Fruit fly (Drosophila melanogaster) whole organism, larva: ENCODE data around the gene CG33509.

ENCODE experiments used
- noc ChIP-seq: fragments of 200-800 bp; sonication (Bioruptor generic); optimal IDR thresholded peaks from 3 replicates; lab custom pipeline; 2019; ENCODE audit warnings: missing biosample characterization, mild to moderate bottlenecking, missing genetic modification characterization, moderate library complexity

CG33509 gene

DNA sequence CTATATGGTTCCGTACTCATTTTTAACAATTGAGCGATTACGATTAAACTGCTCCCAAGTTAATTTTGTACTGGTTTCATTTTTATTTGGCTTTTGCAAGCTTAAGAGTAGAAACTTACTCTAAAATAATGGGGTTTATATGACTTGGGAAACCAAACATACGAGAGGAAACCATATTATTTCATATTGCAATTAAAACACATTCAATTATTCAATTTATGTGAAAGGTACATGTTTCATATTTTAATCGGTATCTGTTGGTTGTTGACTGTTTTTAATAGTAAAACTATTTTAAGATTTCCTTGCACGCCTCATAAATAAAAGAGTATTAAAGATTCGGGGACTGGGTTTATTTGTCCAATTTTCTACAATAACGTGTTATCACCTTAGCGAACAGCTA, 2.0 kb downstream of the CG33509 start, which contains the start of gene CG33510:
CG33510 (minus strand) TSS at position 59 of the 400 bp plus-strand sequence.
- peak; percentile 83 for TF ChIP-seq noc

DNA sequence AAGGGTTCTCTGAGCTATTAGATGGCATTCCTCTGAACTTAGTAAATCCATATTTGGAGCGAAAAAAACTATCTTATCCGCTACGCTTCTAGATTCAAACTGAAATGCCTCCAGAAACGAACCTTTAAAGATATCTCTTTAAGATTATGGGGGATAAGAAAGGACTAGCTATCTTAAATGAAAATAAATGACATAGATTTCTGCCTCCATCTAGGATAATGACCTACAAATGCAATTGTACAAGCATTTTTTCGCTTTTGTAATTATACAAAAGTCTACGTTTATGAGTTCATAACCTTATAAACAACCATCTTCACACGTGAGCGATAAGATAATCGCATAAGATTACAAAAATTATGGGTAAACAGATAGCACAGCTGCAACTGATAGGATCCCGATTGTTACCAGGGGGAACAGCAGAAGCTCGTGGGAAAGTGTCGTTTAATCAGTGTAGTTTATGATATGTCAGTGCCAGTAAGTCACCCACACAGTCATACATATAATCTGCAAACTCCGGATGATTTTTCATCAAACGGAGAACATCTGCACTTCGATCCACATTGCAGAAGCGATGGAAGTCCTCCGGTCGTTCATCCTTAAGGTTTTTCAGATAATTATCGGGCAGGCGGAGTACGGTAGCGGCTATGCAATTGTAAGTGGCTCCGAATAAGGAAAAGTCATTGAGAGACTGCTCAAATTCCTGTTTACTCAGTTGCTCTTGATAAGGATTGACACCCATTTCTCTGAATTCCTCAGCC, 3.7 kb downstream of the CG33509 start, which contains the start of gene CG33511:
CG33511 (minus strand) TSS at position 51 of the 758 bp plus-strand sequence.
- no peak for TF ChIP-seq noc

DNA sequence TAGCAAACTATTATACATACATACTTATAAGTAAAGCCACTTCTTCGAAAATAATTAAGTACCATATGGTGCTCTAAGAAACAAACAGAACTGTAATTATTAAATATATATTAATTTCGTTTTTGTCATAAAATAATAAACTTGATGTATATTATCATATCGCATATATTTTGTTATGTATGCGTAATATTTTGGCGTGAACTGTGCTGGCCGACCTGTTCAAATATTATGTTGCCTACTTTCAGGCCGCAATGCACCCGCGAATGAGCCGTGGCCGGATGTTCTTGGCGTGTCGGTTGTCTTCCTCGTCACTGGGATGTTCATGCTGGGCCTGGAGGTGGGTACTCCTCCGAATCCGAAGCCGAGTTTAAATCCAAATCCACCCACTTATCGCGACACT, 8.5 kb downstream of the CG33509 start:
- no peak for TF ChIP-seq noc

DNA sequence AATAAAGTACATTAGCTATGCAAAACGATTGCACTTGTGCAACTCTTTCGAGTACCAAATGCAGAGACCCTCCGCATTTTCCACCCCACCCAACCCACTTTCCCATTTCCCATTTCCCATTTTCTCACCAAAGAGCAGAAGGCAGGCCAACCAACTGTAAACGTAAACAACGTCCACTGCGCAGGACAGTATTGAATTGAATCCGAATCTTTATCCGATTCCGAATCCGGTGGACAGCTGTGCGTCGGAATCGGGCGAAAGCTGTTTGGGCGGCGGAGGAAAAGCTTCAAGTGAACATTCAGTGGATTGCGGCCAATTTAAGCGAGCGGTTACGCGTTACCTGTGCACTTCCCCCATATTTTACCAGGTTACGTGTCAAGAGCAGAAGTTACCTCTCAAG, 11.2 kb downstream of the CG33509 start, which contains the start of gene tadr:
tadr (plus strand) TSS at position 301 of the 400 bp plus-strand sequence.
- no peak for TF ChIP-seq noc

DNA sequence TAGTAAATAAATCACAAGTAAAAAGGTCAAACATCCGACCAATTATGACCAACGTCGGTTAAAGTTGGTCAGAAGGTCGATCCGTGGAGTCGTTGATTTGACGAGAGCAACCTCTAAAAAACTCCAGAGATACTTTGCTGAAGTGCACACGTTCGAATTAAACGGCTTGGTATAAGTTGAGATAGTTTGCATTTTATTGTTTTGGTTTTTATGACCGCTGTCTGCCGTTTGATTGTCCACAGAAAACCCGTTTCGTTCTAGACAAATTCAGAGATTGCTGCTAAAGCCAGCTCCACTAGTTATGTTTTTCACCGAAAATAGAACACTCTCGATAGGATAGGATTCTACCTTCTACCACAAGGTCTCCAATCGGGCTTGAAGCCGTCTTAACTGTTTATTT, 12.5 kb downstream of the CG33509 start:
- TF ChIP-seq noc: no peak

DNA sequence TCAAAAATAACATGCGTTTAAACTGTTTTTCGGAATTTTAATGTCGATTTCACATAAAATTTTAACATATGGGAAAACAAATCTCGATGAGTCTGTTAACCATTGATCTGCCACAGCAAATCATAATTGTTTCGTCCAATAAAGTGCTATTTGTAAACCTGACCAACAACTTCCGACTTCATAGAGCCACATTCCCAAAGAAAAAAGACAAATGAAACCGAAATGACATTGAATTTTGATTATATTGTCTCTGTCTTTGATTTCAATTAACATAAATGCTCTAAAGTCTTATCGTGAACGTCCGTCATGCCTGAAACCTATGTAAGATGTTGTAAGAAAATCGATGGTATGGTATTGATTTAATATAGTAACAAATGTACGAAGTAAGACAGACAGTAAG, 13.0 kb downstream of the CG33509 start:
- TF ChIP-seq noc: no peak

DNA sequence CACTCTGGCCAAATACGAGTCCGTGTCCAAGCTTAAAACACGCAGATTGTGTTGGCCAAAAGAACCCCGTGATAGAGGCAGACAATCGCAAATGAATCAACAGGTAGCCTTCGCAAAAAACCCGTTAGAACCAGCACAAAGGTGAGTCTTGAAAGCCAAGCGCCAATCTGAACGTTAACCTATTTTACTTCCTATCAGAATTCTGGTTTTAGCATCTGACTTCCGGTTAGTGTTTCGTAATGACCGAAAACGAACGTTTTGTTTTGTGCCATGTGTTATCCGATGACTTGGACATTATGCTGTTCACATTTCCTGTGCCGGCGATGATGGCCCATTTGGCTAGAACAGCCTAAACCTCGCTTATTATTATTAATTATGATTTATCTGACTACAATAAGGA, 13.9 kb downstream of the CG33509 start:
- no peak for TF ChIP-seq noc

DNA sequence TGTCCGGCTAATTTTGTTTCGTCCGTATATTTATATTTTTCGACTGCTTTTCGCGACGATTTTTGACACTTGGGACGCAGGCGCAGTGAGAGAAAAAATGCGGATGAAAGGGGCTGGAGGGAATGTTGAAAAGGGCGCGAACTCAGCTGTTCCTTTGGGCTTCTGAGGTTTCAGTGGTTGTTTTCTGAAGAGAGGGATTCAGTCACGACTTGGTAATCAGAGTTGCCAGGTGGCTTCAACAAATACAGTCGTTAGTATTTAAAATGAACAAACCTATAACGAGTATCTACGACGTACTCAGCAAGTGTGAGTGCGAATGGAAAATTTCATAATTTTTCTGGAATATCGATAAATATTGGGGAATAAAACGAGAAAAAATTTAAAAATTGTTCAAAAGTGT, 14.9 kb downstream of the CG33509 start, which contains the start of gene CG9265:
CG9265 (minus strand) TSS at position 68 of the 400 bp plus-strand sequence.
- TF ChIP-seq noc: no peak

DNA sequence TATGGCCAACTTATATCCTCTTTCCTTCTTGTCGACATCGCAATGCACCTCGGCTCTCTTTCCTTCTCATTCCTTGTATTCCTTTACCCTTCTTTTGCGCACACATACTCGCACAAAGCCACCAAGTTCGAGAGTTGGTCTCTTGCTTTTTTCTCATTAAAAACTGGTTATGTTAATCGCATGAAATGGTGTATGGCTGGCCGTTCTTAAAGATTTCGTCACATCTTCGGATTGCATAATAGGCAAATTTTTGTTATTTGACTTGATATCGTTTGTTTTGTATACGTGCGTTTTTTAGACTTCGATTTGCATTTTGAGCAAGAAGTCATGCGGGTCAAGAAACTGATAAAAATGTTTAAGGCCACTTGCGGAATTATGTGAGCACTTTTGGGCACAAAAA, 15.5 kb downstream of the CG33509 start:
- no peak for TF ChIP-seq noc

DNA sequence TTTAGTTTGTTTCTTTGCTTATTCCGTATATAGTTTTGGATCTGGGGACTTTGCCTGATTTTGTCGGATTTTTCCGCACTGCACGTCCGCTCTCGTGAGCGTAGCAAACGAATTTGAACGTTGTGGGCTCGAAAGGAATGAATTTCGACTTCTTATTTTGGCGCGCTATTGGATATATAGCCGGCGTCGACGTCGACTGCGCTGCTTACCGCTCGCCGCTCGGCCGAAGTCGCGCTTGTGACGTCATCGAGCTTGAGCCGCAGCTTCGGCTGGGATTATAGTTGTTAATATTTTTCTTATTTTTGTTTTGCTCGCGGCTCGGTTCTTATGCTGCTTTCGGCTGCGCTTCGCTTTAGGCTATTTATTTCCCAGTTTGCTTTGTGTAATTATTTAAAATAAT, 16.5 kb downstream of the CG33509 start:
- TF ChIP-seq noc: no peak

DNA sequence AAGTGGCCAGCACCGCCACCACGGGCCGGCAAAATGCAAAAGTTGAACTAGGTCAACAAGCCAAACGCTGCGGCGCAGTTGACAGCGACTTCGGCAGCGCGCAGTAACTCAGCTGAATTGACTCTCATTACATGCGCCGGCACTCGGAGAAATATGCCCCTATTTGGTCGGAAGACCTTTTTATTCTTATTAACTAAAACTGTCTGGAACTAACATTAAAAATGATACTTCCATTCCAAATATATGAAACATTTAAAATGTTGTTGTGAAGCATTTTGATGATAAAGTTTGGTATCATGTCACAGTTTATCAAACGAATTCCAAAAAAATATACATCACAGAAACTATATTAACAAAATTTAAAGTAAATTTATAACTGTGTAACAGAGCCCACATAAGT, 19.2 kb downstream of the CG33509 start:
- no peak for TF ChIP-seq noc

DNA sequence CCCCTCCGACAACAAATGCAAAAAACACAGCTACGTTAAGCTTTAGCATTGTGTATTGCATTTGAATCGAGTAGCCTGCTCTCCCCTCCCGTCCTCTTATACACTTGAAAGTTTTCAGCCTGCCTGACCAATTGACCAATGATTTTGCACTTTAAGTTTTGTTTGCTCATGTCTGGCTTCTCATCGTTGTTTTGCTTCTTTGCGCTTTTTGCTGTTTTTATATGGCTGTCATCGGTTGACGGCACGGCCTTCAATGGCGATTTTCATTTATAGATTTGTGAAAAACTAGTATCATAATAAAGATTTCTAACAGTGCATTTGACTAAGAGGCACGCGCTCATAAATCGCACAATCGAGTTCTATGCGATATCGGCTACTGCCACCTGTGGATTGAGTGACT, 20.4 kb downstream of the CG33509 start:
- TF ChIP-seq noc: no peak

DNA sequence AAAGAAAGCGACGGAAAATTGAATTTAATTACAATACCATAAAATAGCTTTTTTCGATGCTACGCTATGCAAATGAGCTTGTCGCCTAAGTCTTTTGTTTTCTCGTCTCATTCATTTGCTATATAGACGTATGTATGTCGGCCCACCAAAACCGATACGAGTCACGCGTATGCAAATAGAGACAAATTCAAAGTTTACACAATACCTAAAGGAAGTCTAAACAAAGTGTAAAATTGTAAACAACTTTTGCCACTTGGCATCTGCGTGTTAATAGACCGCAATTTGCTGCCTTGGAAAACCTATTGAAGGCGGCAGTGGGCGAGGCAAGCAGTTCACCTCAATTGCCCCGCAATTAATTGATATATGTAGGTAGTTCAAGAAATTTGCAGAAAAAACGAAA, 23.7 kb downstream of the CG33509 start:
- no peak for TF ChIP-seq noc

DNA sequence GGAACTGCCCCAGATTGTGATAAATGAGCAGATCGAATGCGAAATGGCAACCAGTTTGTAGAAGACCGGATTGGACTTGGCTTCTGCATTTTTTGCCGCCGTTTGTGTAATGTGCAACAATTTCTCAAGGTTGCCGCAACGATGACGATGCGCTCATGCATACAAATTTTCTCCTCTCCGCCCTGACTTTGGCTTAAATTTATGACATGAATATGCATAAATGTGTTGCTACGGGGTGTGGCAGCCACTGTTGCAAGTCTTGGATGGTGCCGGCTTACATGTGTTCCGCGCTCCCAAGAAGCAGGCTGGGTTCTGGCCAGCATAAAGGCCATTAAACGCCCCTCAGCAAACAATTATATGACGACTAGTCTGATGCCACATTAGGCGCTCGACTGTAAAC, 24.7 kb downstream of the CG33509 start:
- TF ChIP-seq noc: no peak

DNA sequence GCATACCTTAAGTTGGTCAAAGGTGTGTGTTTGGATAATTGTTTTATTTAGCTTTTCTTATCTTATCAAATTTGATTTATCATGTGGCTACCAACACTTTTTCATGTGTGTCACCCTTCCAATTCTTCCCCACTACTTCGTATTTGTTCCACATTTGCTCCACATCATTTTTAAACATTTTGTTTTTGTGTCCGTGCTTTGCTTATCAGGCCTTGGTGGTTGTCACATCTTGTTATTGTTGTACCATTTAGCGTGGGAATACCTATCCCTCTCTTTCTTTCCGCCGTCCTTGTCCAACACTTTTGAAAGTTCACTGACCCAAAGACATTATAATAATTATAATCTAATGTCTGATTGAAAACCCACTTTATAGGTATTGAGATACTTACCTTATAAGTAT, 32.7 kb downstream of the CG33509 start:
- TF ChIP-seq noc: peak; percentile 23

DNA sequence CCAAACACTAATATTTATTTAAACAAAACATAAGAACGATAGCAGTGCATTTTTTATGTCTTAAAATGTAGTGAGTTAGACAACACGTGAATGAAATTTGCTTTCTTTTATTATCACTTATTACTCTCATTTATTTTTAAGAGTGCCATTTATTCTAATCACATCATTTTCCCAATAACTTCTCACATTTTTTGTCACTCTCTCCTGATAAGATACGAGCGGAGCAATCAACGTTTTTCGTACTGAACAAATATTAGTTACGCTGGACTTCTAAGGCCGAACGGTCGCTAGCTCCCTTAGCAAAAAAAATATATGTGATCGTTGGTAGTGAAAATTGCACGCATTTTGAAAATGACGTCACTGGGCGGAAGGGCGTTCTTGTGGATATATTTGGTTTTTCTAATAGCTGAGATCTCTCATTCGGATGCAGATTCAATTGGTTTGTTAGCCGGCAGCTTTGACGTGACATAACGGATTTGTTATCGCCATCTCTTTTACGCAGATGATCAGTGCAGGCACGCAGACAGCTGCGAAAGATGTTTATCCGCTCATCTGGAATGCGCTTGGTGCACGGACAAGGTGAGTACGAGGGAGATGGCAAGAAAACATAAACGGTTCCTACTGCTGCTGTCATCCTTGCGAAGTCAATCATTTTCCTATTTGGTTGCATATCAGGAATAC, 33.4 kb downstream of the CG33509 start, which contains the start of gene Itgbn:
Itgbn (plus strand) TSS at position 251 of the 681 bp plus-strand sequence.
- TF ChIP-seq noc: no peak

DNA sequence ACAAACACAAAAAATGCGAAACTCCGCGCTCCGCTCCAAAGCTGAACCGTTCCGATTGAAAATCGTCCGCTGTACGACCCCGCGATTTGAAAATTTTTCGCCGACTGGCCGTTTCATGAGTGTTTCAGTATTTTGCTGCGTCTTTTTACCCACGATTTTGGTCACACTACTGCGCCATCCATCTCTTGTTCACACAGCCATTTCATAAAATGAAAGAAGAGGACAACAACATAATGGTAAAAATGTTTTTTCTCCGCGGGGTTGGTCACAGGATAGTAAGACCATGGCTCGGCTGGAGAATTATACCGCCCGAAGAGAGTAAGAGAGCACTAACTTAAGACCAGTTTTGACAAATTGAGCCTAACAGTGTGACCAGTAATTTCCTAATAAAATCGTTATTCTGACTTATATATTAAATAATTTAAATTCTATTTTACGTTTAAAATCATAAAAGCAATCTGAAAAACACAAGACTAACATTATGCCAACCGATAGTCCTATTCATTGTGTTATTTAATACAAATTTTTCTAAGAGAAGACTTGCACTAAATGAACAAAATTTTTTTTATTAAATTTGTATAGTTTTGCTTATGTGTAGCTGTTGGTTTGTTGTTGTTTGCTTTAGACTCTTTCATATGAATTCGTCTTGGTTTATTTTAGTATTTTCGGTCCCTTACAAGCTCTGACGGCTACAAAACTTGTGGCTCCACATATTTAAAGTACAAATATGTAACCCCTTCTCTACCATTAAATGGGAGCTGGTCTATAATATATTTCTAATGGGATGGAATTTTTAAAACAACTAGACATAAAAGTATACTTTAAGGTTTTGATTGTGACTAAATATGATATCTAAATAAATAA, 34.2 kb downstream of the CG33509 start, which contains the start of gene CG42238:
CG42238 (minus strand) TSS at position 292 of the 864 bp plus-strand sequence.
- no peak for TF ChIP-seq noc
